Fruit fly (Drosophila melanogaster) whole organism, embryonic: ENCODE data around the gene Tmep.

Experiments used
- Bgb ChIP-seq: fragments of 200-800 bp; sonication (Bioruptor generic); IDR thresholded peaks from 2 replicates; pipeline ENCODE4 v1.3.6; 2022; ENCODE audit warnings: missing biosample characterization, missing genetic modification characterization; ENCODE audit not compliant: partially characterized antibody
- CG11247 ChIP-seq: fragments of 200-800 bp; sonication (Bioruptor generic); IDR thresholded peaks from 2 replicates; pipeline ENCODE4 v1.3.6; 2022; ENCODE audit warnings: missing biosample characterization, missing genetic modification characterization
- CG12659 ChIP-seq: fragments of 200-800 bp; sonication (Bioruptor generic); optimal IDR thresholded peaks from 3 replicates; lab custom pipeline; 2017; ENCODE audit warnings: mild to moderate bottlenecking, missing biosample characterization, missing genetic modification reagents, missing genetic modification characterization
- CG15514 ChIP-seq: fragments of 200-800 bp; sonication (Bioruptor generic); optimal IDR thresholded peaks from 3 replicates; lab custom pipeline; 2017; ENCODE audit warnings: missing biosample characterization, missing genetic modification characterization, mild to moderate bottlenecking, moderate library complexity, missing genetic modification reagents
- CG16813 ChIP-seq: fragments of 200-800 bp; sonication (Bioruptor generic); IDR thresholded peaks from 3 replicates; pipeline ENCODE4 v1.3.6; 2022; ENCODE audit warnings: missing biosample characterization, missing genetic modification characterization; ENCODE audit not compliant: partially characterized antibody
- CG17829 ChIP-seq: fragments of 200-800 bp; optimal IDR thresholded peaks from 2 replicates; lab custom pipeline; 2019; ENCODE audit warnings: missing biosample characterization, mild to moderate bottlenecking, missing genetic modification characterization, moderate library complexity
- CG1832 ChIP-seq: fragments of 200-800 bp; sonication (Bioruptor generic); optimal IDR thresholded peaks from 2 replicates; lab custom pipeline; 2017; ENCODE audit warnings: missing biosample characterization, mild to moderate bottlenecking, missing genetic modification characterization, inconsistent platforms
- CG2889 ChIP-seq: fragments of 200-800 bp; sonication (Bioruptor generic); IDR thresholded peaks from 3 replicates; pipeline ENCODE4 v1.3.6; 2022; ENCODE audit warnings: missing biosample characterization, missing genetic modification characterization
- CG32767 ChIP-seq: fragments of 200-800 bp; sonication (Bioruptor generic); IDR thresholded peaks from 2 replicates; pipeline ENCODE4 v1.3.6; 2022; ENCODE audit warnings: missing biosample characterization, missing genetic modification characterization
- CG34422 ChIP-seq: fragments of 200-800 bp; sonication (Bioruptor generic); IDR thresholded peaks from 3 replicates; pipeline ENCODE4 v1.3.6; 2022; ENCODE audit warnings: missing biosample characterization, missing genetic modification characterization
- CG4360 ChIP-seq: fragments of 200-800 bp; sonication (Bioruptor generic); IDR thresholded peaks from 2 replicates; pipeline ENCODE4 v1.3.6; 2022; ENCODE audit warnings: missing biosample characterization, missing genetic modification characterization
- CG6765 ChIP-seq: fragments of 200-800 bp; sonication (Bioruptor generic); optimal IDR thresholded peaks from 3 replicates; lab custom pipeline; 2017; ENCODE audit warnings: missing biosample characterization, mild to moderate bottlenecking, missing genetic modification characterization
- CG8290 ChIP-seq, 3 experiments: fragments of 200-800 bp; sonication (Bioruptor generic); optimal IDR thresholded peaks; 2 replicates each; lab custom pipeline; 2016 to 2019; ENCODE audit warnings: missing biosample characterization in 3 of 3, missing genetic modification characterization in 3 of 3, mild to moderate bottlenecking in 2 of 3, moderate library complexity in 1 of 3
- CG9932 ChIP-seq: fragments of 200-800 bp; sonication (Bioruptor generic); IDR thresholded peaks from 2 replicates; pipeline ENCODE4 v1.3.6; 2022; ENCODE audit warnings: missing biosample characterization, missing genetic modification characterization
- Deaf1 ChIP-seq: fragments of 200-800 bp; optimal IDR thresholded peaks from 3 replicates; lab custom pipeline; 2019; ENCODE audit warnings: missing biosample characterization, mild to moderate bottlenecking, missing genetic modification characterization, moderate library complexity
- Doc3 ChIP-seq: fragments of 200-800 bp; sonication (Bioruptor generic); IDR thresholded peaks from 3 replicates; pipeline ENCODE4 v1.3.6; 2022; ENCODE audit warnings: missing biosample characterization, missing genetic modification characterization; ENCODE audit not compliant: partially characterized antibody
- Drgx ChIP-seq: fragments of 200-800 bp; sonication (Bioruptor generic); IDR thresholded peaks from 2 replicates; pipeline ENCODE4 v1.3.6; 2022; ENCODE audit warnings: missing biosample characterization, missing genetic modification characterization
- Ets97D ChIP-seq: fragments of 200-800 bp; sonication (Bioruptor generic); optimal IDR thresholded peaks from 3 replicates; lab custom pipeline; 2016; ENCODE audit warnings: missing biosample characterization, missing genetic modification characterization
- Hmr ChIP-seq: fragments of 200-800 bp; sonication (Bioruptor generic); optimal IDR thresholded peaks from 3 replicates; lab custom pipeline; 2017; ENCODE audit warnings: mild to moderate bottlenecking, missing biosample characterization, missing genetic modification reagents, missing genetic modification characterization
- Jarid2 ChIP-seq: fragments of 200-800 bp; sonication (Bioruptor generic); optimal IDR thresholded peaks from 3 replicates; lab custom pipeline; 2017; ENCODE audit warnings: mild to moderate bottlenecking, missing biosample characterization, missing genetic modification reagents, missing genetic modification characterization
- MBD-R2 ChIP-seq: fragments of 200-800 bp; sonication (Bioruptor generic); IDR thresholded peaks from 2 replicates; pipeline ENCODE4 v1.3.6; 2022; ENCODE audit warnings: missing biosample characterization, missing genetic modification characterization
- Opbp ChIP-seq: fragments of 200-800 bp; sonication (Bioruptor generic); IDR thresholded peaks from 3 replicates; pipeline ENCODE4 v1.3.6; 2022; ENCODE audit warnings: missing biosample characterization, missing genetic modification characterization; ENCODE audit not compliant: partially characterized antibody
- Pdp1 ChIP-seq, 2 experiments: fragments of 200-800 bp; sonication (Bioruptor generic); optimal IDR thresholded peaks; 3 replicates each; lab custom pipeline; 2016; ENCODE audit warnings: missing biosample characterization in 2 of 2, missing genetic modification characterization in 2 of 2, mild to moderate bottlenecking in 1 of 2, moderate library complexity in 1 of 2
- Ravus ChIP-seq: fragments of 200-800 bp; sonication (Bioruptor generic); IDR thresholded peaks from 2 replicates; pipeline ENCODE4 v1.3.6; 2022; ENCODE audit warnings: missing biosample characterization, missing genetic modification characterization
- Stat92E ChIP-seq, 3 experiments: fragments of >200 bp in 2 of 3; fragments of 200-800 bp in 1 of 3; sonication (Bioruptor generic) in 1 of 3; optimal IDR thresholded peaks; 2 replicates each; lab custom pipeline; 2017 to 2019; ENCODE audit warnings: missing biosample characterization in 3 of 3, missing genetic modification characterization in 3 of 3, mild to moderate bottlenecking in 1 of 3, moderate library complexity in 1 of 3
- Trl ChIP-seq, 3 experiments: fragments of >200 bp in 2 of 3; fragments of 200-800 bp in 1 of 3; sonication (Bioruptor generic) in 1 of 3; optimal IDR thresholded peaks; 2 replicates in 1 of 3; 3 replicates in 2 of 3; lab custom pipeline; 2016 to 2017; ENCODE audit warnings: missing biosample characterization in 1 of 3, missing genetic modification characterization in 1 of 3
- br ChIP-seq: fragments of >200 bp; optimal IDR thresholded peaks from 2 replicates; lab custom pipeline; 2017
- cg ChIP-seq: fragments of 200-800 bp; sonication (Bioruptor generic); optimal IDR thresholded peaks from 3 replicates; lab custom pipeline; 2019; ENCODE audit warnings: missing biosample characterization, mild to moderate bottlenecking, missing genetic modification characterization, moderate library complexity
- chinmo ChIP-seq: fragments of 200-800 bp; sonication (Bioruptor generic); IDR thresholded peaks from 4 replicates; pipeline ENCODE4 v1.3.6; 2022; ENCODE audit warnings: missing biosample characterization, missing genetic modification characterization; ENCODE audit not compliant: partially characterized antibody
- ewg ChIP-seq: fragments of 200-800 bp; sonication (Bioruptor generic); optimal IDR thresholded peaks from 3 replicates; lab custom pipeline; 2017; ENCODE audit warnings: mild to moderate bottlenecking, missing biosample characterization, missing genetic modification reagents, missing genetic modification characterization
- fd64A ChIP-seq: fragments of 200-800 bp; sonication (Bioruptor generic); optimal IDR thresholded peaks from 3 replicates; lab custom pipeline; 2018; ENCODE audit warnings: missing biosample characterization, mild to moderate bottlenecking, missing genetic modification characterization
- gem ChIP-seq: fragments of 200-800 bp; sonication (Bioruptor generic); optimal IDR thresholded peaks from 2 replicates; lab custom pipeline; 2019; ENCODE audit warnings: missing biosample characterization, mild to moderate bottlenecking, missing genetic modification characterization, moderate library complexity
- hkb ChIP-seq, 2 experiments: fragments of 200-800 bp in 1 of 2; fragments of >200 bp in 1 of 2; sonication (Bioruptor generic) in 1 of 2; IDR thresholded peaks in 1 of 2; optimal IDR thresholded peaks in 1 of 2; 2 replicates each; pipeline versions ENCODE4 v1.3.6 to Lab custom; 2017 to 2022; ENCODE audit warnings: missing biosample characterization in 1 of 2, missing genetic modification characterization in 1 of 2
- jumu ChIP-seq: fragments of 200-800 bp; sonication (Bioruptor generic); optimal IDR thresholded peaks from 3 replicates; lab custom pipeline; 2016; ENCODE audit warnings: missing biosample characterization, missing genetic modification characterization
- lab ChIP-seq: fragments of 200-800 bp; sonication (Bioruptor generic); optimal IDR thresholded peaks from 3 replicates; lab custom pipeline; 2017; ENCODE audit warnings: missing biosample characterization, missing genetic modification characterization, mild to moderate bottlenecking, moderate library complexity, missing genetic modification reagents
- nerfin-1 ChIP-seq: fragments of 200-800 bp; sonication (Bioruptor generic); optimal IDR thresholded peaks from 3 replicates; lab custom pipeline; 2019; ENCODE audit warnings: missing biosample characterization, mild to moderate bottlenecking, missing genetic modification characterization, moderate library complexity
- nmo ChIP-seq: fragments of 200-800 bp; sonication (Bioruptor generic); optimal IDR thresholded peaks from 2 replicates; lab custom pipeline; 2018; ENCODE audit warnings: missing biosample characterization, mild to moderate bottlenecking, missing genetic modification characterization, moderate library complexity
- onecut ChIP-seq: fragments of 200-800 bp; sonication (Bioruptor generic); IDR thresholded peaks from 2 replicates; pipeline ENCODE4 v1.3.6; 2022; ENCODE audit warnings: missing biosample characterization, missing genetic modification characterization
- run ChIP-seq: fragments of 200-800 bp; sonication (Bioruptor generic); optimal IDR thresholded peaks from 3 replicates; lab custom pipeline; 2018; ENCODE audit warnings: missing biosample characterization, mild to moderate bottlenecking, missing genetic modification characterization
- sens ChIP-seq: fragments of 200-800 bp; sonication (Bioruptor generic); peaks from one replicate; lab custom pipeline; 2016; ENCODE audit warnings: missing biosample characterization, missing genetic modification characterization
- seq ChIP-seq: fragments of 200-800 bp; sonication (Bioruptor generic); IDR thresholded peaks from 2 replicates; pipeline ENCODE4 v1.3.6; 2022; ENCODE audit warnings: missing biosample characterization, missing genetic modification characterization
- sob ChIP-seq: fragments of 200-800 bp; sonication (Bioruptor generic); IDR thresholded peaks from 2 replicates; pipeline ENCODE4 v1.3.6; 2022; ENCODE audit warnings: missing biosample characterization, missing genetic modification characterization
- sqz ChIP-seq: fragments of 200-800 bp; sonication (Bioruptor generic); optimal IDR thresholded peaks from 3 replicates; lab custom pipeline; 2018; ENCODE audit warnings: missing biosample characterization, mild to moderate bottlenecking, missing genetic modification characterization
- sr ChIP-seq: fragments of 200-800 bp; sonication (Bioruptor generic); IDR thresholded peaks from 3 replicates; pipeline ENCODE4 v1.3.6; 2022; ENCODE audit warnings: missing biosample characterization, missing genetic modification characterization
- vvl ChIP-seq: fragments of 200-800 bp; sonication (Bioruptor generic); IDR thresholded peaks from 2 replicates; pipeline ENCODE4 v1.3.6; 2022; ENCODE audit warnings: missing biosample characterization, missing genetic modification characterization

Gene Tmep

DNA sequence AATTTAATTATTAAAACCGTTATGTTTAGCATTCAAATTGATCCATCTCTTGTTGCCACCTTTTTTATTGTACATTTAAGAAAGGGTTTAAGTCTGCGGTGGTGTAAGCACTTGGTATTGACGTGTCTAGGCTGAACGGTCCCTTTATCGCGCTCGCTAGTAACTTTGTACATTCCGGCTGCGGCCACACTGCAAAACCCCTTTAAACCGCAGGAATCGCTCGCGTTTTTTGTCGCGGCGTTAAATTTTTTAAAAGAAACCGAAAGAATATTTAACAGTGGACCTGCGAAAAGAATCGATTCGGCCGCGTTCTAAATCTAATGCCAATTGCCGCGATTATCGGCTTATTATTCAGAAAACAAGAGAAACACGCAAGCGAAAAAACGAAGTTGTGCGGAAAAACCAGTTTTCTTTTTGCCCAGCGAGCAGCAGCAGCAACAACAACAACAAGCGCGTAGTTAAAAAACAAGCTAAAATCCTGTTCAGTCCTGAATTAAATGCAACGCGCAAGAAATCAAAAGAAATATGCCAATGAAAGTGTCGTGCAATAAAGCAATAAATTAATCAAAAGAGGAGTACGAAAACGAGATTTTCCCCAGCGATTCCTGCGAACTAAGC, 7.6 kb downstream of the Tmep start, which contains the start of gene CG13917 (continued):
- TF ChIP-seq nmo (GFP tag; lab: Kevin White, UChicago) (peak; percentile 18), Bgb (GFP tag; lab: Robert Waterston, UW) (peak; percentile 48; the same call in 1 of the 2 replicates), Hmr (GFP tag; lab: Kevin White, UChicago) (peak; percentile 71), Opbp (peak; percentile 60), Deaf1 (tag; lab: Kevin White, UChicago) (peak; percentile 21), sens (GFP tag; lab: Kevin White, UChicago) (peak; percentile 44), jumu (GFP tag; lab: Kevin White, UChicago) (no peak), run (tag; lab: Kevin White, UChicago) (peak; percentile 25), CG12659 (GFP tag; lab: Kevin White, UChicago) (peak; percentile 48), CG17829 (peak; percentile 25), Pdp1 (GFP tag; optimal IDR thresholded peaks at IDR 0.05; lab: Kevin White, UChicago) (peak in 1 of 2 experiments; percentile 40), lab (peak; percentile 21), Ets97D (GFP tag; lab: Kevin White, UChicago) (peak; percentile 95), CG9932 (GFP tag; lab: Robert Waterston, UW) (0 out of 2 replicates have a peak, but pooled peaks have one; percentile 14), gem (tag; lab: Kevin White, UChicago) (peak; percentile 33), Stat92E (GFP tag; optimal IDR thresholded peaks at IDR 0.05; lab: Kevin White, UChicago) (peak in 1 of 3 experiments; percentile 39), CG8290 (GFP tag; optimal IDR thresholded peaks at IDR 0.05; lab: Kevin White, UChicago) (peak; percentile 12), CG8290 (tag; optimal IDR thresholded peaks at IDR 0.05; lab: Kevin White, UChicago) (peak in 1 of 2 experiments; percentile 14), CG4360 (GFP tag; lab: Robert Waterston, UW) (peak; percentile 88)
- TF ChIP-seq, all 482 proteins: peak for 82

DNA sequence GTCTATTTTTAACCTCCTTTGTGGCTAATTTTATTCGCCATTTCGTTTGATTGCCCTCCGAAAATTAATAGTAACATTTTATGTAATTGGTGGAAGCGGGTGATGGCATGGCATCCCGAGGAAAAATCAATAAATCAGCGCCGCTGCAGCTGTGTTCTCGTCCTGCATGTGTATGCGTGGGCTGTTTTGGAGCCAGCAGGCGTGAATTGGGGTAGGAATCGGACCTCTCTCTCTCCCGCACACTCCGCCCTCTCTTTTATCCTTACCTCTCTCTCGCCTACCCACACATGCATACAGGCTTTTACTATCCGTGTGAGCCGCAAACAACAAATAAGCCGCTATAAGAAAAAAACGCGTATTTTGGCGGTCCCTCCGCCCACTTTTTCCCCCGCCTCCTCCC, 8.4 kb downstream of the Tmep start:
- TF ChIP-seq Opbp: no peak
- peak; percentile 60 for TF ChIP-seq MBD-R2 (GFP tag; lab: Robert Waterston, UW)
- no peak for TF ChIP-seq CG16813
- TF ChIP-seq seq (GFP tag; lab: Robert Waterston, UW): peak; percentile 75
- TF ChIP-seq ewg (GFP tag; lab: Kevin White, UChicago): peak; percentile 85
- peak; percentile 57 for TF ChIP-seq CG1832 (GFP tag; lab: Kevin White, UChicago)
- TF ChIP-seq CG11247 (GFP tag; lab: Robert Waterston, UW): 0 out of 2 replicates have a peak, but pooled peaks have one; percentile 27
- peak; percentile 5 for TF ChIP-seq CG6765 (GFP tag; lab: Kevin White, UChicago)
- TF ChIP-seq onecut: peak; percentile 98
- peak; percentile 39 to 42 for TF ChIP-seq Trl (optimal IDR thresholded peaks at IDR 0.05; lab: Kevin White, UChicago)
- TF ChIP-seq Trl (GFP tag; optimal IDR thresholded peaks at IDR 0.05; lab: Kevin White, UChicago): no peak
- 0 out of 4 replicates have a peak, but pooled peaks have one; percentile 36 for TF ChIP-seq chinmo
- no peak for TF ChIP-seq CG2889 (GFP tag; lab: Robert Waterston, UW)
- 0 out of 3 replicates have a peak, but pooled peaks have one; percentile 17 for TF ChIP-seq Doc3 (GFP tag; lab: Robert Waterston, UW)
- TF ChIP-seq hkb (optimal IDR thresholded peaks at IDR 0.05; lab: Kevin White, UChicago): no peak
- TF ChIP-seq hkb (GFP tag; IDR thresholded peaks at IDR 0.05; lab: Robert Waterston, UW): peak; percentile 15; the same call in 1 of the 2 replicates
- TF ChIP-seq sqz (GFP tag; lab: Kevin White, UChicago): peak; percentile 49
- no peak for TF ChIP-seq fd64A (GFP tag; lab: Kevin White, UChicago)
- TF ChIP-seq sob (GFP tag; lab: Robert Waterston, UW): 0 out of 2 replicates have a peak, but pooled peaks have one; percentile 10
- TF ChIP-seq cg (GFP tag; lab: Kevin White, UChicago): peak; percentile 66
- peak; percentile 47; the same call in 1 of the 3 replicates for TF ChIP-seq CG34422 (GFP tag; lab: Robert Waterston, UW)
- peak; percentile 10; the same call in 1 of the 2 replicates for TF ChIP-seq vvl (GFP tag; lab: Robert Waterston, UW)
- peak in 1 of 2 experiments; percentile 46 for TF ChIP-seq Pdp1 (GFP tag; optimal IDR thresholded peaks at IDR 0.05; lab: Kevin White, UChicago)
- peak; percentile 9 for TF ChIP-seq CG15514 (GFP tag; lab: Kevin White, UChicago)
- peak; percentile 9 for TF ChIP-seq Jarid2 (GFP tag; lab: Kevin White, UChicago)
- no peak for TF ChIP-seq Ravus (GFP tag; lab: Robert Waterston, UW)
- no peak for TF ChIP-seq br (lab: Kevin White, UChicago)
- no peak for TF ChIP-seq CG32767 (GFP tag; lab: Robert Waterston, UW)
- peak; percentile 30; the same call in 1 of the 3 replicates for TF ChIP-seq sr (GFP tag; lab: Robert Waterston, UW)
- peak; percentile 14 for TF ChIP-seq nerfin-1 (tag; lab: Kevin White, UChicago)
- TF ChIP-seq Drgx (GFP tag; lab: Robert Waterston, UW): peak; percentile 37; the same call in 1 of the 2 replicates
